Fruit fly (Drosophila melanogaster): ENCODE measurements around the gene CG9988.

dm6 chr3R:28628696-28629095, 7.5 kb upstream of the CG9988 start:
- TF ChIP-seq CG16779 (tag; optimal IDR thresholded peaks at IDR 0.05) (no peak), CG8632 (GFP tag; optimal IDR thresholded peaks at IDR 0.05) (no peak), esn (GFP tag; optimal IDR thresholded peaks at IDR 0.05) (no peak), Lpt (GFP tag; optimal IDR thresholded peaks at IDR 0.05) (no peak)
